Worm (Caenorhabditis elegans) whole organism, L4 larva: ENCODE measurements around the gene K05B2.2.
A peak's percentile ranks its signal among the peaks of the same experiment; 100 is the strongest.

ENCODE experiments used
- D1046.2 ChIP-seq: fragments of 200-800 bp; sonication (Bioruptor generic); IDR thresholded peaks from 2 replicates; pipeline ENCODE4 v1.3.6; 2022; ENCODE audit warnings: missing genetic modification characterization, missing compliant biosample characterization
- F10B5.3 ChIP-seq: sonication (generic microtip); optimal IDR thresholded peaks from 2 replicates; lab custom pipeline; 2016; ENCODE audit warnings: mild to moderate bottlenecking, missing genetic modification characterization, missing compliant biosample characterization
- F26F4.8 ChIP-seq: fragments of 200-800 bp; sonication (Bioruptor generic); conservative IDR thresholded peaks from 2 replicates; pipeline ENCODE4 v1.3.6; 2022; ENCODE audit warnings: missing genetic modification characterization, missing compliant biosample characterization
- F44E2.7 ChIP-seq: fragments of 200-800 bp; sonication (Bioruptor generic); IDR thresholded peaks from 2 replicates; pipeline ENCODE4 v2.1.2; 2022; ENCODE audit warnings: missing genetic modification characterization, missing compliant biosample characterization
- T20F7.1 ChIP-seq: fragments of 200-800 bp; sonication (Bioruptor generic); optimal IDR thresholded peaks from 2 replicates; lab custom pipeline; 2018; ENCODE audit warnings: mild to moderate bottlenecking, missing genetic modification characterization, missing compliant biosample characterization
- T26A8.4 ChIP-seq: fragments of 200-800 bp; sonication (Bioruptor generic); IDR thresholded peaks from 2 replicates; pipeline ENCODE4 v1.3.6; 2022; ENCODE audit warnings: missing genetic modification characterization, missing compliant biosample characterization
- Y105C5A.15 ChIP-seq: fragments of 200-800 bp; sonication (Bioruptor generic); IDR thresholded peaks from 2 replicates; pipeline ENCODE4 v1.3.6; 2022; ENCODE audit warnings: missing genetic modification characterization, missing compliant biosample characterization
- Y75B8A.6 ChIP-seq: fragments of 200-800 bp; sonication (Bioruptor generic); IDR thresholded peaks from 2 replicates; pipeline ENCODE4 v1.3.6; 2022; ENCODE audit warnings: missing genetic modification reagents, missing genetic modification characterization, missing compliant biosample characterization
- ZK337.2 ChIP-seq: fragments of 200-800 bp; sonication (Bioruptor generic); IDR thresholded peaks from 2 replicates; pipeline ENCODE4 v1.3.6; 2022; ENCODE audit warnings: missing genetic modification reagents, missing genetic modification characterization, missing compliant biosample characterization
- aha-1 ChIP-seq: fragments of 150-350 bp; peaks from one replicate; lab custom pipeline; 2014; ENCODE audit warnings: missing biosample characterization, missing genetic modification characterization
- ama-1 ChIP-seq: fragments of 150-350 bp; optimal IDR thresholded peaks from 2 replicates; lab custom pipeline; 2014; ENCODE audit warnings: inconsistent platforms, mixed read lengths
- attf-4 ChIP-seq: sonication (generic microtip); optimal IDR thresholded peaks from 3 replicates; lab custom pipeline; 2017; ENCODE audit warnings: missing biosample characterization, missing genetic modification characterization
- ces-1 ChIP-seq: fragments of 150-350 bp; sonication (generic microtip); optimal IDR thresholded peaks from 4 replicates; lab custom pipeline; 2014; ENCODE audit warnings: missing biosample characterization, missing genetic modification reagents, missing genetic modification characterization
- cey-2 ChIP-seq: sonication (generic microtip); optimal IDR thresholded peaks from 3 replicates; lab custom pipeline; 2017; ENCODE audit warnings: missing genetic modification characterization, mild to moderate bottlenecking, missing compliant biosample characterization, antibody characterized with exemption, borderline replicate concordance; ENCODE audit not compliant: insufficient read depth
- ctbp-1 ChIP-seq: fragments of 200-800 bp; sonication (Bioruptor generic); IDR thresholded peaks from 2 replicates; pipeline ENCODE4 v1.3.6; 2022; ENCODE audit warnings: missing genetic modification reagents, missing genetic modification characterization, missing compliant biosample characterization
- daf-8 ChIP-seq: fragments of 200-800 bp; sonication (Bioruptor generic); IDR thresholded peaks from 2 replicates; pipeline ENCODE4 v1.3.6; 2022; ENCODE audit warnings: missing genetic modification characterization, missing compliant biosample characterization
- dpl-1 ChIP-seq: fragments of 150-350 bp; optimal IDR thresholded peaks from 2 replicates; lab custom pipeline; 2014; ENCODE audit warnings: missing biosample characterization, missing genetic modification reagents, missing genetic modification characterization
- duxl-1 ChIP-seq: sonication (generic microtip); optimal IDR thresholded peaks from 2 replicates; lab custom pipeline; 2016; ENCODE audit warnings: mild to moderate bottlenecking, missing genetic modification characterization, moderate library complexity, missing compliant biosample characterization; ENCODE audit not compliant: poor library complexity
- dve-1 ChIP-seq: sonication (generic microtip); optimal IDR thresholded peaks from 2 replicates; lab custom pipeline; 2017; ENCODE audit warnings: antibody characterized with exemption, mild to moderate bottlenecking, missing genetic modification characterization, missing compliant biosample characterization; ENCODE audit not compliant: insufficient read depth
- egl-43 ChIP-seq: fragments of 200-800 bp; sonication (Bioruptor generic); IDR thresholded peaks from 2 replicates; pipeline ENCODE4 v1.3.6; 2022; ENCODE audit warnings: missing genetic modification reagents, missing genetic modification characterization, missing compliant biosample characterization
- fkh-10 ChIP-seq: fragments of 150-350 bp; optimal IDR thresholded peaks from 2 replicates; lab custom pipeline; 2014; ENCODE audit warnings: missing biosample characterization, missing genetic modification reagents, missing genetic modification characterization
- gei-8 ChIP-seq: fragments of 200-800 bp; sonication (Bioruptor generic); optimal IDR thresholded peaks from 2 replicates; lab custom pipeline; 2018; ENCODE audit warnings: mild to moderate bottlenecking, missing genetic modification characterization, missing compliant biosample characterization
- hlh-11 ChIP-seq: fragments of 200-800 bp; sonication (Bioruptor generic); optimal IDR thresholded peaks from 2 replicates; lab custom pipeline; 2018; ENCODE audit warnings: mild to moderate bottlenecking, missing genetic modification characterization, missing compliant biosample characterization
- jun-1 ChIP-seq: fragments of 150-350 bp; optimal IDR thresholded peaks from 2 replicates; lab custom pipeline; 2014; ENCODE audit warnings: missing biosample characterization, missing genetic modification reagents, missing genetic modification characterization
- lim-7 ChIP-seq: fragments of 200-800 bp; sonication (Bioruptor generic); IDR thresholded peaks from 2 replicates; pipeline ENCODE4 v1.3.6; 2022; ENCODE audit warnings: missing genetic modification characterization, missing compliant biosample characterization
- lin-29 ChIP-seq: fragments of 200-800 bp; sonication (Bioruptor generic); IDR thresholded peaks from 2 replicates; pipeline ENCODE4 v1.3.6; 2022; ENCODE audit warnings: missing genetic modification reagents, missing genetic modification characterization, missing compliant biosample characterization
- lir-3 ChIP-seq: sonication (generic microtip); optimal IDR thresholded peaks from 2 replicates; lab custom pipeline; 2016; ENCODE audit warnings: mild to moderate bottlenecking, missing genetic modification characterization, missing compliant biosample characterization
- lsy-2 ChIP-seq, 2 experiments: fragments of 150-350 bp in 1 of 2; sonication (generic microtip) in 1 of 2; optimal IDR thresholded peaks; 2 replicates each; lab custom pipeline; 2014 to 2017; ENCODE audit warnings: missing biosample characterization in 2 of 2, missing genetic modification characterization in 2 of 2
- madf-5 ChIP-seq, 2 experiments: fragments of 200-800 bp; sonication (Bioruptor generic); IDR thresholded peaks; 2 replicates each; pipeline ENCODE4 v1.3.6; 2022; ENCODE audit warnings: missing compliant biosample characterization in 2 of 2, missing genetic modification characterization in 2 of 2
- madf-9 ChIP-seq: fragments of 200-800 bp; sonication (Bioruptor generic); conservative IDR thresholded peaks from 2 replicates; pipeline ENCODE4 v1.3.6; 2022; ENCODE audit warnings: missing genetic modification reagents, missing genetic modification characterization, missing compliant biosample characterization
- mxl-2 ChIP-seq: fragments of 200-800 bp; sonication (Bioruptor generic); conservative IDR thresholded peaks from 2 replicates; pipeline ENCODE4 v1.3.6; 2022; ENCODE audit warnings: missing genetic modification reagents, missing genetic modification characterization, missing compliant biosample characterization
- nhr-11 ChIP-seq: fragments of 150-350 bp; optimal IDR thresholded peaks from 2 replicates; lab custom pipeline; 2014; ENCODE audit warnings: missing biosample characterization, missing genetic modification characterization
- nhr-111 ChIP-seq: fragments of 200-800 bp; sonication (Bioruptor generic); optimal IDR thresholded peaks from 2 replicates; lab custom pipeline; 2018; ENCODE audit warnings: mild to moderate bottlenecking, missing genetic modification characterization, missing compliant biosample characterization
- nhr-28 ChIP-seq: fragments of 150-350 bp; optimal IDR thresholded peaks from 2 replicates; lab custom pipeline; 2014; ENCODE audit warnings: missing biosample characterization, missing genetic modification characterization
- pha-4 ChIP-seq, 2 experiments: fragments of 150-350 bp in 1 of 2; fragments of 200-800 bp in 1 of 2; sonication (Bioruptor generic) in 1 of 2; IDR thresholded peaks in 1 of 2; optimal IDR thresholded peaks in 1 of 2; 2 replicates each; pipeline versions ENCODE4 v1.3.6 to Lab custom; 2014 to 2022; ENCODE audit warnings: missing genetic modification characterization in 2 of 2, missing genetic modification reagents in 2 of 2, missing biosample characterization in 1 of 2, missing compliant biosample characterization in 1 of 2
- rbr-2 ChIP-seq: sonication (generic microtip); optimal IDR thresholded peaks from 2 replicates; lab custom pipeline; 2016; ENCODE audit warnings: missing genotype, missing genetic modification characterization, missing compliant biosample characterization
- skn-1 ChIP-seq: fragments of 150-350 bp; optimal IDR thresholded peaks from 2 replicates; lab custom pipeline; 2014; ENCODE audit warnings: missing biosample characterization, missing genetic modification characterization
- spr-3 ChIP-seq: fragments of 200-800 bp; sonication (Bioruptor generic); optimal IDR thresholded peaks from 2 replicates; lab custom pipeline; 2018; ENCODE audit warnings: mild to moderate bottlenecking, missing genetic modification characterization, missing compliant biosample characterization
- tag-97 ChIP-seq: fragments of 200-800 bp; sonication (Bioruptor generic); IDR thresholded peaks from 2 replicates; pipeline ENCODE4 v1.3.6; 2022; ENCODE audit warnings: missing genetic modification characterization, missing compliant biosample characterization
- zag-1 ChIP-seq: fragments of 150-350 bp; optimal IDR thresholded peaks from 2 replicates; lab custom pipeline; 2014; ENCODE audit warnings: missing biosample characterization, missing genetic modification characterization
- zfp-2 ChIP-seq: sonication (generic microtip); optimal IDR thresholded peaks from 2 replicates; lab custom pipeline; 2016; ENCODE audit warnings: mild to moderate bottlenecking, missing genetic modification characterization, missing compliant biosample characterization
- zip-2 ChIP-seq: fragments of 150-350 bp; optimal IDR thresholded peaks from 2 replicates; lab custom pipeline; 2014; ENCODE audit warnings: missing biosample characterization, missing genetic modification characterization
- ztf-11 ChIP-seq: fragments of 150-350 bp; optimal IDR thresholded peaks from 2 replicates; lab custom pipeline; 2014; ENCODE audit warnings: missing biosample characterization, missing genetic modification characterization
- ztf-7 ChIP-seq: fragments of 150-350 bp; optimal IDR thresholded peaks from 2 replicates; lab custom pipeline; 2014; ENCODE audit warnings: missing biosample characterization, missing genetic modification characterization

K05B2.2 gene

DNA sequence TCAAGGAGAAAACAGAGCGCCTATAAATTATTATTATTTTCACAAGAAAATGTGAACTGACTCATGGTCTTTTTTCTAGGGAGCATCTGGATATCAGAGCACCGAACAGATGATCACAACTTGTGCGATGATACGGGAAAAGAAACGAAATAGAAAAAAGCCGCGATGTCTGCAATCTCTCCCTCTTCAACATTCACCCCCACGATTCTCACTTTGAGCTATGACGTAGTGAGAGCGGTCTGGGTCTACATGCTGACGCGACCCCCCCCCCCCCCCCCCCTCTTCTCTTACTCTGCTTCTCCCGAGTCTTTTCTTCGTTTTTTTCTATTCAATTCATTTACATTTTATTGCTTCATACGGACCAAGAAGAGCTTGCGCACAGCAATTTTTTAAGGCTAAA lies 6.3 kb upstream of the K05B2.2 start (continued):
- TF ChIP-seq cey-2 (tag; lab: Kevin White, UChicago) (no peak), ama-1 (lab: Kevin White, UChicago) (no peak), dpl-1 (no peak), D1046.2 (GFP tag; lab: Robert Waterston, UW) (no peak), spr-3 (GFP tag; lab: Kevin White, UChicago) (no peak), madf-9 (GFP tag; lab: Robert Waterston, UW) (no peak), fkh-10 (GFP tag; lab: Kevin White, UChicago) (no peak), egl-43 (GFP tag; lab: Robert Waterston, UW) (peak; percentile 69; the same call in 1 of the 2 replicates), ztf-7 (tag; lab: Kevin White, UChicago) (no peak), hlh-11 (tag; lab: Kevin White, UChicago) (peak; percentile 90), madf-5 (GFP tag; IDR thresholded peaks at IDR 0.05; lab: Robert Waterston, UW) (no peak), mxl-2 (no peak), lsy-2 (tag; optimal IDR thresholded peaks at IDR 0.05; lab: Kevin White, UChicago) (no peak), T20F7.1 (GFP tag; lab: Kevin White, UChicago) (no peak), tag-97 (GFP tag; lab: Robert Waterston, UW) (no peak), zfp-2 (tag; lab: Kevin White, UChicago) (no peak), F10B5.3 (tag; lab: Kevin White, UChicago) (no peak), skn-1 (no peak), Y105C5A.15 (no peak), pha-4 (GFP tag; IDR thresholded peaks at IDR 0.05; lab: Robert Waterston, UW) (peak; percentile 75; the same call in 1 of the 2 replicates), pha-4 (tag; optimal IDR thresholded peaks at IDR 0.05; lab: Kevin White, UChicago) (no peak), ztf-11 (no peak), F44E2.7 (GFP tag; lab: Robert Waterston, UW) (no peak), dve-1 (tag; lab: Kevin White, UChicago) (no peak), ces-1 (no peak), Y75B8A.6 (GFP tag; lab: Robert Waterston, UW) (no peak), lin-29 (GFP tag; lab: Robert Waterston, UW) (no peak), nhr-111 (GFP tag; lab: Kevin White, UChicago) (no peak)

DNA sequence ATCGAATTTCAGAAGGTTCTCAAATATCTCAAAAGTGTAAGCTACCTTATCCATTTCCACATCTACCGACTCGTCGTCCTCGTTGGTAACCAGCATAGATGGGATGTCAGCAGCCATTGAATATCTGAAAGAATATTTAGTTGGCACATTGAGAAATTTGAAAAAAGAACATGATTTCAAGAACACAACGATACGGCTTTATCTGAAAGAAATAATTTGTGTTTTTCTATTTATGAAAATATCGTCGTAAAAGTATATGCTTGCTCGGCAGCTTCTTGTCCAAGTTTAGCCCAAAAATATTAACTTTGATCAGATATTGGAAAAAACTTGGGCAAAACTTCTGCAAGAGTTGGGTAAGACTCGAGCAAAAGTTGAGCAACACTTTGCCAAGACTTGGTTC lies 5.2 kb upstream of the K05B2.2 start, which contains the start of gene T07F12.4:
Gene T07F12.4 (minus strand): TSS at position 130 of the 400 bp plus-strand sequence.
- no peak for TF ChIP-seq nhr-11 (tag; lab: Kevin White, UChicago)
- peak; percentile 93 for TF ChIP-seq aha-1

DNA sequence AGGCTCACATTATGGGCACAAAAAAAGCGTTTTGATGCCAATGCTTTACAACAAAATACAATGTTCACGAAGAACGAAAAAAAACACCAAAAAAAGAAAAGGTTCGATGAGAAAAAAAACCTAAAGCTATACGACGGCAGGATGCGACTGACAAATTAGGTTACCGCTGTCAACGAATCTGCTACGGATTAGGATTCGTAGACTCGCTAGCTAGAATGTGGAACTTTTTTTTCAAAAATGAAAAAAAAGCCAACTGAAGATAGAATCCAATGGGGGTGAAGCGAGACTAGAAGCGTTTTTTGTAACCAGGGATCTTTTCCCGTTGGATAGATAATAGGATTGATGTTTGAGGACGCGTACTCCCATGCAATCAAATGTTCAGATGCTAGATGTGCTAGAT lies 3.9 kb upstream of the K05B2.2 start:
- TF ChIP-seq ces-1 = peak; percentile 69
- peak; percentile 51; the same call in 1 of the 2 replicates for TF ChIP-seq ctbp-1
- no peak for TF ChIP-seq lim-7 (GFP tag; lab: Robert Waterston, UW)
- TF ChIP-seq fkh-10 (GFP tag; lab: Kevin White, UChicago) = peak; percentile 94

DNA sequence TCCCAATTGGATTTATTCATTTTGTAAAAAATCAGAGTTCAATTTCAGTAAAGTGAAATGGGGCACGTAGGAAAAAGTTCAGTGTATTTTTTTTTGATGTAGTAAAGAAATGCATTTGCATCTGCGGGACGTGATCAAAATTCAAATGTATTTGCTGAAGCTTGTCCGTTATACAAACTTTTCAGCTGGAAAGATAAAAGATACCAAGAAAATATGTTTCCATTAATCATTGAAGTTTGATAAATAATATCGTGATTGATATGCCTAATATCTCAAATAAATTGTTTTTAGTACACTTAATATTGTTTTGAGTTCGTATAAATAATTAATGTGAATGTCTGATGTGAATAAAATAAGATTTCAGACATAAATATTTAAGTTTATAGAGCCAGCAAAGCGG lies 3.5 kb upstream of the K05B2.2 start:
- no peak for TF ChIP-seq gei-8
- TF ChIP-seq T26A8.4 (GFP tag; lab: Robert Waterston, UW) = no peak
- TF ChIP-seq daf-8 (GFP tag; lab: Robert Waterston, UW) = no peak
- no peak for TF ChIP-seq F26F4.8
- TF ChIP-seq duxl-1 (tag; lab: Kevin White, UChicago) = no peak
- TF ChIP-seq nhr-28 (tag; lab: Kevin White, UChicago) = no peak
- TF ChIP-seq F44E2.7 (GFP tag; lab: Robert Waterston, UW) = no peak
- TF ChIP-seq zip-2 (tag; lab: Kevin White, UChicago) = no peak
- no peak for TF ChIP-seq jun-1 (tag; lab: Kevin White, UChicago)
- TF ChIP-seq attf-4 = no peak
- TF ChIP-seq dve-1 (tag; lab: Kevin White, UChicago) = no peak
- TF ChIP-seq ztf-11 = no peak
- no peak for TF ChIP-seq lim-7 (GFP tag; lab: Robert Waterston, UW)
- TF ChIP-seq zag-1 (tag; lab: Kevin White, UChicago) = no peak
- no peak for TF ChIP-seq ZK337.2 (GFP tag; lab: Robert Waterston, UW)
- TF ChIP-seq hlh-11 (tag; lab: Kevin White, UChicago) = no peak
- no peak for TF ChIP-seq lir-3 (tag; lab: Kevin White, UChicago)
- no peak for TF ChIP-seq rbr-2 (tag; lab: Kevin White, UChicago)
